Worm (Caenorhabditis elegans): ENCODE measurements around the gene egl-1.

DNA sequence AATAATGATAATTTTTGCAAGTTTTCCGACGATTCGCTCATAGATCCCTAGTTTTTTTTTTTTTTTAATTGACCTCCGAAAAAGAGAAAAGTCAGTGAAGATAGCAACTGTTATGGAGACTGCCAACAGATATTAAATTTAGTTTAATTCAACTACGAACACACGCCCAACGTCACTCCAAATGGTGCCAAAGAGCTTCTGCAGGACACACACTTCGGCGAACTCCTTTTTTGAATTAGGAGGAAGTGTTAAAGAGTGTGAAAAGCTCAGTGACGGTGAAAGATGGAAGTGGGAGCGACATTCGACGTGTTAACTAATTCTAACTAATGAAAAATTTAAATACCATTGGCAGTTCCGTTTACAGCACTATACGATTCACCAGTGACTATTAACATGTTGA lies 20.2 kb downstream of the egl-1 start:
- TF ChIP-seq flt-1 (GFP tag; IDR thresholded peaks at IDR 0.05) (no peak), hnd-1 (tag; optimal IDR thresholded peaks at IDR 0.05) (no peak), ama-1 (optimal IDR thresholded peaks at IDR 0.05) (no peak), ceh-36 (tag; optimal IDR thresholded peaks at IDR 0.05) (no peak), ets-7 (tag; optimal IDR thresholded peaks at IDR 0.05) (no peak), B0310.2 (tag; optimal IDR thresholded peaks at IDR 0.05) (no peak), pes-1 (GFP tag; IDR thresholded peaks at IDR 0.05) (no peak), tbx-37 (GFP tag; conservative IDR thresholded peaks at IDR 0.05) (no peak), ceh-13 (GFP tag; optimal IDR thresholded peaks at IDR 0.05) (no peak), sea-1 (GFP tag; conservative IDR thresholded peaks at IDR 0.05) (no peak)
